Worm (Caenorhabditis elegans) whole organism, L4 larva: ENCODE results near the gene R11D1.12.

Experiments used
- R02D3.7 ChIP-seq: fragments of 150-350 bp; sonication (generic microtip); optimal IDR thresholded peaks from 3 replicates; lab custom pipeline; 2014; ENCODE audit warnings: missing biosample characterization, missing genetic modification characterization
- daf-12 ChIP-seq: fragments of 150-350 bp; optimal IDR thresholded peaks from 2 replicates; lab custom pipeline; 2014; ENCODE audit warnings: missing biosample characterization, missing genetic modification reagents, missing genetic modification characterization
- fkh-10 ChIP-seq: fragments of 150-350 bp; optimal IDR thresholded peaks from 2 replicates; lab custom pipeline; 2014; ENCODE audit warnings: missing biosample characterization, missing genetic modification reagents, missing genetic modification characterization
- lin-29 ChIP-seq: fragments of 200-800 bp; sonication (Bioruptor generic); IDR thresholded peaks from 2 replicates; pipeline ENCODE4 v1.3.6; 2022; ENCODE audit warnings: missing genetic modification reagents, missing genetic modification characterization, missing compliant biosample characterization
- lsy-2 ChIP-seq, 2 experiments: fragments of 150-350 bp in 1 of 2; sonication (generic microtip) in 1 of 2; optimal IDR thresholded peaks; 2 replicates each; lab custom pipeline; 2014 to 2017; ENCODE audit warnings: missing biosample characterization in 2 of 2, missing genetic modification characterization in 2 of 2
- saeg-2 ChIP-seq: fragments of 200-800 bp; sonication (Bioruptor generic); IDR thresholded peaks from 2 replicates; pipeline ENCODE4 v1.3.6; 2022; ENCODE audit warnings: missing genetic modification reagents, missing genetic modification characterization, missing compliant biosample characterization
- ztf-7 ChIP-seq: fragments of 150-350 bp; optimal IDR thresholded peaks from 2 replicates; lab custom pipeline; 2014; ENCODE audit warnings: missing biosample characterization, missing genetic modification characterization

The R11D1.12 gene

DNA sequence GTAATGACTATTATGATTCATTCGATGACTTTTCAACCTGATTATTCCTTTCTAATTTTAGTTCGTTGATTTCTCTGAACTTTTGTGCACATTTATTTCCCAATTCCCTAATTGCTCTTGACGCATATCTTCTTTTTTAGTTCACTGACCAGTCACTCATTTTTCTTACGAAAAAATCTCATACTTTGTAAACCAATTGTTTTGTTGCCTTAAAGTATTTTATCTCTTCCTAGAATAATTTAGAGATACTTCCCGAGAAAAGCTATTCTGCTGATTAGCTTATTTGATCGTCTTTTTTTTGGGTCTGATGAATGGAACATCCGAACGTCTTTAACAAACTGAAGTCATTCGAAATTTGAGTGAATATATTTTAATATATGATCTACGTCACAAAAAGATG, 46.5 kb downstream of the R11D1.12 start (continued):
- no peak for TF ChIP-seq R02D3.7

DNA sequence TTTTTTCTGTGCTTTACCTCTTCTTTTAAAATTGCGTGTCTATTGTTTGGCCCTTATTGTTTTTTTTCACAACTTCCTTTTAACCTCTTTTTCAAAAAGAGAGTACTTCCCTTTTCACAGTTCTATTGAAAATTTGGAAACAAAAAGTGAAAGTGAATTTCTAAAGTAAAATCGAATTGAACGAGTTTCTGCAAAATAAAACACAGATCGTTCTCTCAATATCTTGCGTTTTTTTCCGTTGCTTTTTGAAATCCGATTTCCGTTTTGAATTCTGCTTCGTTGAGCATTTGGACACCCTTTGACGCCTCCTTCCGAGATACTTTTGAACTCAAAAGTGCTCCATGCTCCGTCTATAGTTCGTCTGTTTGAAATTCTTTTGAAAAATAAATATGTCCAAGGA, 49.5 kb downstream of the R11D1.12 start:
- TF ChIP-seq saeg-2 (GFP tag; lab: Robert Waterston, UW) (no peak), daf-12 (tag; lab: Kevin White, UChicago) (no peak), ztf-7 (tag; lab: Kevin White, UChicago) (no peak), lin-29 (GFP tag; lab: Robert Waterston, UW) (no peak), lsy-2 (tag; optimal IDR thresholded peaks at IDR 0.05; lab: Kevin White, UChicago) (no peak), fkh-10 (GFP tag; lab: Kevin White, UChicago) (peak; percentile 88)
